Worm (Caenorhabditis elegans): ENCODE measurements around the gene K10C2.8.

The K10C2.8 gene

ce11 chrX:6448866-6449400 is 11.5 kb upstream of the K10C2.8 start, which contains the start of gene fah-1 (continued):
- TF ChIP-seq set-16 (GFP tag; IDR thresholded peaks at IDR 0.05) = no peak
- TF ChIP-seq nhr-77 (tag; optimal IDR thresholded peaks at IDR 0.05) = peak; percentile 31
- no peak for TF ChIP-seq egl-27 (tag; optimal IDR thresholded peaks at IDR 0.05)
- TF ChIP-seq pqm-1 (tag; optimal IDR thresholded peaks at IDR 0.05) = no peak
- no peak for TF ChIP-seq ztf-11 (tag; optimal IDR thresholded peaks at IDR 0.05)
- no peak for TF ChIP-seq daf-12 (tag; optimal IDR thresholded peaks at IDR 0.05)
- TF ChIP-seq R02D3.7 (tag; optimal IDR thresholded peaks at IDR 0.05) = no peak
- peak; percentile 15 for TF ChIP-seq cey-2 (tag; optimal IDR thresholded peaks at IDR 0.05; ENCODE audit: borderline replicate concordance, insufficient read depth)
- no peak for TF ChIP-seq lsy-2 (tag; optimal IDR thresholded peaks at IDR 0.05)
- no peak for TF ChIP-seq nhr-76 (tag; optimal IDR thresholded peaks at IDR 0.05)
- TF ChIP-seq ZK546.5 (tag; optimal IDR thresholded peaks at IDR 0.05) = no peak
- TF ChIP-seq dmd-8 (GFP tag; IDR thresholded peaks at IDR 0.05) = no peak
- TF ChIP-seq nhr-28 (tag; optimal IDR thresholded peaks at IDR 0.05) = peak; percentile 22
- peak; percentile 74; the same call in 1 of the 2 replicates for TF ChIP-seq tra-1 (GFP tag; IDR thresholded peaks at IDR 0.05)
- TF ChIP-seq F26F4.8 (GFP tag; conservative IDR thresholded peaks at IDR 0.05) = no peak
- TF ChIP-seq php-3 (GFP tag; IDR thresholded peaks at IDR 0.05) = peak; percentile 71; the same call in 1 of the 2 replicates
- no peak for TF ChIP-seq hmg-1.1 (GFP tag; IDR thresholded peaks at IDR 0.05)
- no peak for TF ChIP-seq snpc-4 (tag; optimal IDR thresholded peaks at IDR 0.05)
- no peak for TF ChIP-seq F37D6.2 (tag; optimal IDR thresholded peaks at IDR 0.05)
- TF ChIP-seq unc-62 (GFP tag; optimal IDR thresholded peaks at IDR 0.05 in 1 of 2) = no peak
- TF ChIP-seq unc-62 (tag; optimal IDR thresholded peaks at IDR 0.05) = no peak
- no peak for TF ChIP-seq mxl-2 (GFP tag; conservative IDR thresholded peaks at IDR 0.05)
- no peak for TF ChIP-seq vab-7 (GFP tag; IDR thresholded peaks at IDR 0.05)
- no peak for TF ChIP-seq fos-1 (tag; optimal IDR thresholded peaks at IDR 0.05)
- TF ChIP-seq nhr-25 (tag; optimal IDR thresholded peaks at IDR 0.05; ENCODE audit: borderline replicate concordance, insufficient read depth) = peak; percentile 86
- no peak for TF ChIP-seq nhr-237 (tag; optimal IDR thresholded peaks at IDR 0.05)
- TF ChIP-seq zip-2 (tag; optimal IDR thresholded peaks at IDR 0.05) = no peak
- TF ChIP-seq nhr-11 (tag; optimal IDR thresholded peaks at IDR 0.05) = no peak
- peak; percentile 39; the same call in 1 of the 2 replicates for TF ChIP-seq T26A8.4 (GFP tag; IDR thresholded peaks at IDR 0.05)
- TF ChIP-seq T20F7.1 (GFP tag; optimal IDR thresholded peaks at IDR 0.05) = peak; percentile 37
- no peak for TF ChIP-seq skn-1 (tag; optimal IDR thresholded peaks at IDR 0.05)
- no peak for TF ChIP-seq ZK337.2 (GFP tag; IDR thresholded peaks at IDR 0.05)
- no peak for TF ChIP-seq daf-8 (GFP tag; IDR thresholded peaks at IDR 0.05)
- TF ChIP-seq saeg-2 (GFP tag; IDR thresholded peaks at IDR 0.05) = no peak
- TF ChIP-seq aha-1 (tag) = peak; percentile 86
- no peak for TF ChIP-seq D1046.2 (GFP tag; IDR thresholded peaks at IDR 0.05)
- TF ChIP-seq nhr-102 (tag; optimal IDR thresholded peaks at IDR 0.05) = peak; percentile 59
- TF ChIP-seq tag-97 (GFP tag; IDR thresholded peaks at IDR 0.05) = no peak

ce11 chrX:6446564-6446963 is 9.1 kb upstream of the K10C2.8 start, which contains the start of gene asp-14:
asp-14 (minus strand) TSS chrX:6446664.
- no peak for TF ChIP-seq Y48G9A.11 (GFP tag; IDR thresholded peaks at IDR 0.05)
- TF ChIP-seq daf-16 (GFP tag; optimal IDR thresholded peaks at IDR 0.05) = no peak
- TF ChIP-seq daf-16 (tag; optimal IDR thresholded peaks at IDR 0.05) = peak; percentile 17

DNA sequence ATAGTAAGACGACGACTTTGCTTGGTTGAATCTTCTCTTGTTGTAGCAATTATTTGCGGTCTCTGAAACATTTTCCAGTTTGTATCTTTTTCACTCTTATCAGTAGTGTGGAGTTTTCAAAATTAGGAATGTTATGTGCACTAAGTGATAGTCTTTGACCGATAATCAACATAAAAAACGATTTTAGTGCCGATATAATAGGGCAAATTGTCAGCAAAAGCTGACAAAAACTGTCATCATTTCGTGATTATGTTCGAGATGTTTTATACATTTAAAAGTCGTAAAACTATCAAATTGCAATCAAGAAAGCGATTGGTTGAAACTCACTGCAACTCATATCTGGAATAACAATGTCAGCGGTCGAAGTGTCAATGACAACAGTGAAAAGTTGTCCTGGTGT is 7.8 kb upstream of the K10C2.8 start:
- TF ChIP-seq nhr-11 (tag; optimal IDR thresholded peaks at IDR 0.05) = no peak
- no peak for TF ChIP-seq skn-1 (tag; optimal IDR thresholded peaks at IDR 0.05)
- no peak for TF ChIP-seq F10B5.3 (tag; optimal IDR thresholded peaks at IDR 0.05)
- TF ChIP-seq lin-15B (tag; optimal IDR thresholded peaks at IDR 0.05) = no peak
- TF ChIP-seq jun-1 (tag; optimal IDR thresholded peaks at IDR 0.05) = no peak
- TF ChIP-seq snpc-1.2 (GFP tag; IDR thresholded peaks at IDR 0.05) = no peak
- TF ChIP-seq zfp-2 (tag; optimal IDR thresholded peaks at IDR 0.05) = no peak
- TF ChIP-seq zag-1 (tag; optimal IDR thresholded peaks at IDR 0.05) = no peak
- TF ChIP-seq dve-1 (tag; optimal IDR thresholded peaks at IDR 0.05; ENCODE audit: insufficient read depth) = peak; percentile 89
- TF ChIP-seq daf-12 (tag; optimal IDR thresholded peaks at IDR 0.05) = no peak
- no peak for TF ChIP-seq ces-1 (GFP tag; optimal IDR thresholded peaks at IDR 0.05)
- no peak for TF ChIP-seq dmd-9 (GFP tag; IDR thresholded peaks at IDR 0.05)
- no peak for TF ChIP-seq tra-1 (GFP tag; IDR thresholded peaks at IDR 0.05)
- TF ChIP-seq duxl-1 (tag; optimal IDR thresholded peaks at IDR 0.05; ENCODE audit: poor library complexity) = no peak
- TF ChIP-seq ZK546.5 (tag; optimal IDR thresholded peaks at IDR 0.05) = no peak
- TF ChIP-seq daf-16 (GFP tag; optimal IDR thresholded peaks at IDR 0.05) = no peak
- peak; percentile 91 for TF ChIP-seq daf-16 (tag; optimal IDR thresholded peaks at IDR 0.05)
